Worm (Caenorhabditis elegans) whole organism, midembryonic: ENCODE data around the gene F35E12.10.

Experiments
- T22C8.4 ChIP-seq: fragments of 200-800 bp; sonication (Bioruptor generic); IDR thresholded peaks from 2 replicates; pipeline ENCODE4 v1.3.6; 2022; ENCODE audit warnings: missing genetic modification characterization, missing compliant biosample characterization
- cog-1 ChIP-seq: sonication (generic microtip); optimal IDR thresholded peaks from 2 replicates; lab custom pipeline; 2016; ENCODE audit warnings: missing genetic modification characterization, missing compliant biosample characterization
- klf-2 ChIP-seq: fragments of 200-800 bp; sonication (Bioruptor generic); conservative IDR thresholded peaks from 2 replicates; pipeline ENCODE4 v1.3.6; 2022; ENCODE audit warnings: missing genetic modification reagents, missing genetic modification characterization, missing compliant biosample characterization
- ref-1 ChIP-seq: fragments of 200-800 bp; sonication (Bioruptor generic); conservative IDR thresholded peaks from 2 replicates; pipeline ENCODE4 v1.3.6; 2022; ENCODE audit warnings: missing genetic modification reagents, missing genetic modification characterization, missing compliant biosample characterization
- tab-1 ChIP-seq: fragments of 200-800 bp; sonication (Bioruptor generic); IDR thresholded peaks from 2 replicates; pipeline ENCODE4 v1.3.6; 2022; ENCODE audit warnings: missing genetic modification characterization, missing compliant biosample characterization
- ztf-29 ChIP-seq: fragments of 200-800 bp; sonication (Bioruptor generic); IDR thresholded peaks from 2 replicates; pipeline ENCODE4 v1.3.6; 2022; ENCODE audit warnings: missing genetic modification reagents, missing genetic modification characterization, missing compliant biosample characterization

DNA sequence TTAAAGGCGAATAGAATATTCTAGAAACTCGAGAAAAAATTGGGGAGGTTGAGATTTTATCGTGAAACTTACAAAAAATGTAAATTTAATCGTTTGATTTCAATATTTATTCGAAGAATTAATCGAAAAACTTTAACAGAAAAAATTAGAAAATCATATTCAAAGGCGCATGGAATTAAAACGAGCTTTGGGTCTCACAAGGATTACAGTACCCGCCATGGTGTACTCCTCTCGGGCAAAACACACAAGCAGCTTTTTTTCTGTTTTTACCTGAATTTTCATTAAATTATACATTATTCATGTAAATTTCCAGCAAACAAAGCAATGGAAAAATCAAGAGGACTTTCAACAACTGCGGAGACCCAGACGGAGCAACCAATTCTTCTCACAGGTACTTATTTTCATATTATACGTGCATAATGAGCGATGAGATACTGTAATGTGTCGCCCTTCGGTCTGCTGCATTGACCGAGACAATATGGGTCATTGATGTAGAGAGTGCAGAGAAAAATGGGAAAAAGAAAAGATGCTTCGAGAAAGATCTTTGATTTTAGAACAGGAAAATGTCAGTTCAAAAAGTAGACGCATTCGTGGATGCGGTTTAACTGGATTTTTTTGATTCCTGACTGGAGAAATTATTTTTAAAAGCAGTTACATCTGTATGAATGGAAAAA is 38.8 kb upstream of the F35E12.10 start, which contains the start of the genes F53C11.4 and F53C11.5:
- TF ChIP-seq cog-1 (tag; lab: Kevin White, UChicago): no peak
- no peak for TF ChIP-seq klf-2 (GFP tag; lab: Robert Waterston, UW)
- no peak for TF ChIP-seq ztf-29 (GFP tag; lab: Robert Waterston, UW)
- TF ChIP-seq ref-1 (GFP tag; lab: Robert Waterston, UW): no peak
- no peak for TF ChIP-seq T22C8.4 (GFP tag; lab: Robert Waterston, UW)
- TF ChIP-seq tab-1 (GFP tag; lab: Robert Waterston, UW): no peak
